Fruit fly (Drosophila melanogaster): ENCODE data around the gene cas.

cas gene

dm6 chr3R:5701104-5701503, 15.5 kb downstream of the cas start (continued):
- no peak for TF ChIP-seq toy (GFP tag; IDR thresholded peaks at IDR 0.05)
- peak; percentile 60 for TF ChIP-seq Med (GFP tag)
- TF ChIP-seq Bteb2 (GFP tag; optimal IDR thresholded peaks at IDR 0.05): no peak
- TF ChIP-seq CG10979 (tag; optimal IDR thresholded peaks at IDR 0.05): peak; percentile 4
- TF ChIP-seq dmrt11E (tag; optimal IDR thresholded peaks at IDR 0.05): no peak
- TF ChIP-seq shn (GFP tag; optimal IDR thresholded peaks at IDR 0.05): no peak
- peak; percentile 11 for TF ChIP-seq tap (tag; optimal IDR thresholded peaks at IDR 0.05)
- TF ChIP-seq NC2α (GFP tag; optimal IDR thresholded peaks at IDR 0.05): no peak
- TF ChIP-seq pb (GFP tag; optimal IDR thresholded peaks at IDR 0.05): no peak
- peak; percentile 26; the same call in 1 of the 3 replicates for TF ChIP-seq CG14860 (GFP tag; IDR thresholded peaks at IDR 0.05; ENCODE audit: partially characterized antibody)
- TF ChIP-seq CG32767 (GFP tag; IDR thresholded peaks at IDR 0.05): no peak
- peak; percentile 59 for TF ChIP-seq CG1832 (GFP tag; optimal IDR thresholded peaks at IDR 0.05)
- no peak for TF ChIP-seq lilli (GFP tag; optimal IDR thresholded peaks at IDR 0.05)
- TF ChIP-seq CG9876 (GFP tag; optimal IDR thresholded peaks at IDR 0.05): no peak
- no peak for TF ChIP-seq CG17385 (GFP tag; optimal IDR thresholded peaks at IDR 0.05)
- peak; percentile 1 for TF ChIP-seq CG13624 (GFP tag; optimal IDR thresholded peaks at IDR 0.05)
- TF ChIP-seq CG11560 (tag; IDR thresholded peaks at IDR 0.05): no peak
- TF ChIP-seq cad (GFP tag; optimal IDR thresholded peaks at IDR 0.05): no peak
- TF ChIP-seq CG13296 (GFP tag; optimal IDR thresholded peaks at IDR 0.05): no peak
- 0 out of 2 replicates have a peak, but pooled peaks have one; percentile 32 for TF ChIP-seq cas (GFP tag; IDR thresholded peaks at IDR 0.05)
- no peak for TF ChIP-seq ro (GFP tag; IDR thresholded peaks at IDR 0.05)
- peak; percentile 82 to 94 for TF ChIP-seq Trl (optimal IDR thresholded peaks at IDR 0.05)
- no peak for TF ChIP-seq Trl (GFP tag; optimal IDR thresholded peaks at IDR 0.05)
- no peak for TF ChIP-seq CG16813 (GFP tag; IDR thresholded peaks at IDR 0.05; ENCODE audit: partially characterized antibody)
- TF ChIP-seq CG12769 (tag; optimal IDR thresholded peaks at IDR 0.05): peak; percentile 14
- no peak for TF ChIP-seq CG7987 (GFP tag; optimal IDR thresholded peaks at IDR 0.05)
- TF ChIP-seq Camta (GFP tag; optimal IDR thresholded peaks at IDR 0.05): no peak
- no peak for TF ChIP-seq h (optimal IDR thresholded peaks at IDR 0.05)
- TF ChIP-seq Hmx (GFP tag; optimal IDR thresholded peaks at IDR 0.05): no peak
- no peak for TF ChIP-seq CG2129 (GFP tag; IDR thresholded peaks at IDR 0.05; ENCODE audit: partially characterized antibody)
- TF ChIP-seq Lhr (GFP tag; optimal IDR thresholded peaks at IDR 0.05): no peak
- TF ChIP-seq CG18599 (GFP tag; optimal IDR thresholded peaks at IDR 0.05): no peak
- no peak for TF ChIP-seq Oli (tag; optimal IDR thresholded peaks at IDR 0.05)
- peak; percentile 48 for TF ChIP-seq nau (GFP tag; optimal IDR thresholded peaks at IDR 0.05)
- no peak for TF ChIP-seq CG10462 (GFP tag; optimal IDR thresholded peaks at IDR 0.05)
- TF ChIP-seq D (optimal IDR thresholded peaks at IDR 0.05): no peak
- no peak for TF ChIP-seq D (GFP tag; optimal IDR thresholded peaks at IDR 0.05)
- TF ChIP-seq Dll (GFP tag; IDR thresholded peaks at IDR 0.05; ENCODE audit: partially characterized antibody): 0 out of 4 replicates have a peak, but pooled peaks have one; percentile 18
- TF ChIP-seq C15 (GFP tag; IDR thresholded peaks at IDR 0.05): no peak
- TF ChIP-seq disco-r (GFP tag; optimal IDR thresholded peaks at IDR 0.05): no peak
- TF ChIP-seq CG6689 (GFP tag; IDR thresholded peaks at IDR 0.05): no peak
- no peak for TF ChIP-seq row (GFP tag; IDR thresholded peaks at IDR 0.05)
- TF ChIP-seq zfh2 (GFP tag; optimal IDR thresholded peaks at IDR 0.05): no peak
- TF ChIP-seq corto (GFP tag; optimal IDR thresholded peaks at IDR 0.05): no peak
- TF ChIP-seq slbo (GFP tag; IDR thresholded peaks at IDR 0.05): no peak
- no peak for TF ChIP-seq CG12104 (GFP tag; optimal IDR thresholded peaks at IDR 0.05)
- no peak for TF ChIP-seq zfh1 (GFP tag; IDR thresholded peaks at IDR 0.05)
- TF ChIP-seq CG2116 (GFP tag; optimal IDR thresholded peaks at IDR 0.05): no peak
- TF ChIP-seq nerfin-2 (GFP tag; IDR thresholded peaks at IDR 0.05; ENCODE audit: partially characterized antibody): no peak
- peak; percentile 93 for TF ChIP-seq gcm (GFP tag; optimal IDR thresholded peaks at IDR 0.05)
- TF ChIP-seq CG34224 (GFP tag; IDR thresholded peaks at IDR 0.05; ENCODE audit: partially characterized antibody): 0 out of 3 replicates have a peak, but pooled peaks have one; percentile 29
- TF ChIP-seq pros (GFP tag; optimal IDR thresholded peaks at IDR 0.05): no peak

Data from whole organism, embryonic.